Worm (Caenorhabditis elegans) whole organism, young adult: Measurements from ENCODE around the gene cdc-48.1.

Experiments used
- B0019.2 ChIP-seq: fragments of 200-800 bp; sonication (Bioruptor generic); conservative IDR thresholded peaks from 2 replicates; pipeline ENCODE4 v1.3.6; 2022; ENCODE audit warnings: missing genetic modification reagents, missing genetic modification characterization, missing compliant biosample characterization
- B0261.1 ChIP-seq: sonication (generic microtip); optimal IDR thresholded peaks from 2 replicates; lab custom pipeline; 2016; ENCODE audit warnings: mild to moderate bottlenecking, missing genetic modification characterization, moderate library complexity, missing compliant biosample characterization
- F10E7.11 ChIP-seq: sonication (generic microtip); optimal IDR thresholded peaks from 2 replicates; lab custom pipeline; 2017; ENCODE audit warnings: mild to moderate bottlenecking, missing genetic modification characterization, moderate library complexity, missing compliant biosample characterization
- F33H1.4 ChIP-seq: fragments of 200-800 bp; sonication (Bioruptor generic); IDR thresholded peaks from 2 replicates; pipeline ENCODE4 v1.3.6; 2022; ENCODE audit warnings: missing genetic modification reagents, missing genetic modification characterization, missing compliant biosample characterization
- F39B2.1 ChIP-seq: fragments of 200-800 bp; sonication (Bioruptor generic); IDR thresholded peaks from 2 replicates; pipeline ENCODE4 v1.3.6; 2022; ENCODE audit warnings: missing genetic modification reagents, missing genetic modification characterization, missing compliant biosample characterization
- F49E8.2 ChIP-seq: sonication (generic microtip); optimal IDR thresholded peaks from 3 replicates; lab custom pipeline; 2017; ENCODE audit warnings: missing genetic modification characterization, mild to moderate bottlenecking, missing compliant biosample characterization, antibody characterized with exemption, moderate library complexity; ENCODE audit not compliant: insufficient read depth
- F55B11.4 ChIP-seq: sonication (generic microtip); optimal IDR thresholded peaks from 2 replicates; lab custom pipeline; 2016; ENCODE audit warnings: missing compliant biosample characterization, missing genetic modification characterization, borderline replicate concordance; ENCODE audit not compliant: insufficient read depth
- Y67H2A.10 ChIP-seq: fragments of 200-800 bp; sonication (Bioruptor generic); conservative IDR thresholded peaks from 2 replicates; pipeline ENCODE4 v1.3.6; 2022; ENCODE audit warnings: missing genetic modification reagents, missing genetic modification characterization, missing compliant biosample characterization
- ama-1 ChIP-seq, 3 experiments: fragments of 150-350 bp in 1 of 3; sonication (generic microtip) in 2 of 3; optimal IDR thresholded peaks; 2 replicates each; lab custom pipeline; 2014 to 2018; ENCODE audit warnings: missing biosample characterization in 2 of 3, missing genetic modification characterization in 2 of 3, missing genetic modification reagents in 2 of 3
- aptf-2 ChIP-seq: fragments of 200-800 bp; sonication (Bioruptor generic); conservative IDR thresholded peaks from 2 replicates; pipeline ENCODE4 v1.3.6; 2022; ENCODE audit warnings: missing genetic modification reagents, missing genetic modification characterization, missing compliant biosample characterization
- aptf-3 ChIP-seq: fragments of 200-800 bp; sonication (Bioruptor generic); IDR thresholded peaks from 2 replicates; pipeline ENCODE4 v1.3.6; 2022; ENCODE audit warnings: missing genetic modification characterization, missing compliant biosample characterization
- attf-6 ChIP-seq: fragments of 200-800 bp; sonication (Bioruptor generic); IDR thresholded peaks from 2 replicates; pipeline ENCODE4 v1.3.6; 2022; ENCODE audit warnings: missing genetic modification reagents, missing genetic modification characterization, missing compliant biosample characterization
- cebp-2 ChIP-seq: fragments of 200-800 bp; sonication (Bioruptor generic); IDR thresholded peaks from 2 replicates; pipeline ENCODE4 v1.3.6; 2022; ENCODE audit warnings: missing genetic modification characterization, missing compliant biosample characterization
- ceh-100 ChIP-seq: fragments of 200-800 bp; sonication (Bioruptor generic); IDR thresholded peaks from 2 replicates; pipeline ENCODE4 v1.3.6; 2022; ENCODE audit warnings: missing genetic modification reagents, missing genetic modification characterization, missing compliant biosample characterization
- die-1 ChIP-seq: sonication (generic microtip); optimal IDR thresholded peaks from 2 replicates; lab custom pipeline; 2016; ENCODE audit warnings: missing genotype, mild to moderate bottlenecking, missing genetic modification characterization, missing compliant biosample characterization
- dox-1 ChIP-seq: fragments of 200-800 bp; sonication (Bioruptor generic); IDR thresholded peaks from 2 replicates; pipeline ENCODE4 v1.3.6; 2022; ENCODE audit warnings: missing genetic modification reagents, missing genetic modification characterization, missing compliant biosample characterization
- efl-1 ChIP-seq: fragments of 150-350 bp; optimal IDR thresholded peaks from 2 replicates; lab custom pipeline; 2014; ENCODE audit warnings: missing biosample characterization, missing genetic modification reagents, missing genetic modification characterization
- ekl-4 ChIP-seq: fragments of 200-800 bp; sonication (Bioruptor generic); IDR thresholded peaks from 2 replicates; pipeline ENCODE4 v1.3.6; 2022; ENCODE audit warnings: missing genetic modification reagents, missing genetic modification characterization, missing compliant biosample characterization
- gei-17 ChIP-seq: fragments of 200-800 bp; sonication (Bioruptor generic); optimal IDR thresholded peaks from 2 replicates; lab custom pipeline; 2018; ENCODE audit warnings: mild to moderate bottlenecking, missing genetic modification characterization, missing compliant biosample characterization
- hmg-20 ChIP-seq: fragments of 200-800 bp; sonication (Bioruptor generic); IDR thresholded peaks from 2 replicates; pipeline ENCODE4 v1.3.6; 2022; ENCODE audit warnings: missing genetic modification reagents, missing genetic modification characterization, missing compliant biosample characterization
- hrde-1 ChIP-seq: sonication (generic microtip); optimal IDR thresholded peaks from 2 replicates; lab custom pipeline; 2016; ENCODE audit warnings: missing genetic modification characterization, mild to moderate bottlenecking, missing compliant biosample characterization, moderate library complexity, missing genotype, missing genetic modification reagents, borderline replicate concordance
- lin-35 ChIP-seq, 3 experiments: fragments of 150-350 bp in 2 of 3; sonication (generic microtip) in 1 of 3; optimal IDR thresholded peaks; 2 replicates each; lab custom pipeline; 2014 to 2018; ENCODE audit warnings: missing biosample characterization in 3 of 3, missing genetic modification characterization in 3 of 3, missing genetic modification reagents in 3 of 3
- lin-40 ChIP-seq: sonication (generic microtip); optimal IDR thresholded peaks from 2 replicates; lab custom pipeline; 2016; ENCODE audit warnings: missing genetic modification characterization, mild to moderate bottlenecking, missing compliant biosample characterization, missing genotype, missing genetic modification reagents
- lir-1 ChIP-seq: fragments of 200-800 bp; sonication (Bioruptor generic); conservative IDR thresholded peaks from 2 replicates; pipeline ENCODE4 v1.3.6; 2022; ENCODE audit warnings: missing genetic modification reagents, missing genetic modification characterization, missing compliant biosample characterization
- lsy-27 ChIP-seq: sonication (generic microtip); optimal IDR thresholded peaks from 2 replicates; lab custom pipeline; 2017; ENCODE audit warnings: missing genetic modification characterization, mild to moderate bottlenecking, missing compliant biosample characterization, antibody characterized with exemption, missing genotype, borderline replicate concordance; ENCODE audit not compliant: insufficient read depth
- mel-28 ChIP-seq: sonication (generic microtip); optimal IDR thresholded peaks from 2 replicates; lab custom pipeline; 2016; ENCODE audit warnings: borderline replicate concordance, mild to moderate bottlenecking, missing genetic modification characterization, missing compliant biosample characterization
- mes-4 ChIP-seq: sonication (generic microtip); optimal IDR thresholded peaks from 2 replicates; lab custom pipeline; 2016; ENCODE audit warnings: missing genotype, missing genetic modification characterization, missing compliant biosample characterization
- nfya-1 ChIP-seq: sonication (generic microtip); optimal IDR thresholded peaks from 2 replicates; lab custom pipeline; 2017; ENCODE audit warnings: antibody characterized with exemption, missing compliant biosample characterization, missing genetic modification characterization, borderline replicate concordance; ENCODE audit not compliant: insufficient read depth
- nfya-2 ChIP-seq: fragments of 200-800 bp; sonication (Bioruptor generic); IDR thresholded peaks from 2 replicates; pipeline ENCODE4 v1.3.6; 2022; ENCODE audit warnings: missing genetic modification reagents, missing genetic modification characterization, missing compliant biosample characterization
- pbrm-1 ChIP-seq: fragments of 200-800 bp; sonication (Bioruptor generic); IDR thresholded peaks from 2 replicates; pipeline ENCODE4 v1.3.6; 2022; ENCODE audit warnings: missing genetic modification reagents, missing genetic modification characterization, missing compliant biosample characterization
- pha-4 ChIP-seq: fragments of 150-350 bp; sonication (generic microtip); optimal IDR thresholded peaks from 2 replicates; lab custom pipeline; 2014; ENCODE audit warnings: missing biosample characterization, missing genetic modification reagents, missing genetic modification characterization
- rcor-1 ChIP-seq: fragments of 200-800 bp; sonication (Bioruptor generic); IDR thresholded peaks from 2 replicates; pipeline ENCODE4 v1.3.6; 2022; ENCODE audit warnings: missing genetic modification reagents, missing genetic modification characterization, missing compliant biosample characterization
- sea-2 ChIP-seq: fragments of 200-800 bp; sonication (Bioruptor generic); IDR thresholded peaks from 2 replicates; pipeline ENCODE4 v1.3.6; 2022; ENCODE audit warnings: missing genetic modification characterization, missing compliant biosample characterization
- snpc-1.1 ChIP-seq: sonication (generic microtip); optimal IDR thresholded peaks from 2 replicates; lab custom pipeline; 2017; ENCODE audit warnings: missing genetic modification characterization, mild to moderate bottlenecking, missing compliant biosample characterization, antibody characterized with exemption, moderate library complexity, missing genotype, missing genetic modification reagents; ENCODE audit not compliant: insufficient read depth
- somi-1 ChIP-seq: fragments of 200-800 bp; sonication (Bioruptor generic); optimal IDR thresholded peaks from 2 replicates; lab custom pipeline; 2018; ENCODE audit warnings: mild to moderate bottlenecking, missing genetic modification characterization, missing compliant biosample characterization
- sptf-2 ChIP-seq: fragments of 200-800 bp; sonication (Bioruptor generic); optimal IDR thresholded peaks from 2 replicates; lab custom pipeline; 2018; ENCODE audit warnings: mild to moderate bottlenecking, missing genetic modification characterization, missing compliant biosample characterization
- tlf-1 ChIP-seq: fragments of 200-800 bp; sonication (Bioruptor generic); optimal IDR thresholded peaks from 2 replicates; lab custom pipeline; 2018; ENCODE audit warnings: mild to moderate bottlenecking, missing genetic modification characterization, missing compliant biosample characterization
- unc-130 ChIP-seq: sonication (generic microtip); optimal IDR thresholded peaks from 2 replicates; lab custom pipeline; 2016; ENCODE audit warnings: missing genetic modification reagents, missing genetic modification characterization, missing compliant biosample characterization
- ztf-28 ChIP-seq: fragments of 200-800 bp; sonication (Bioruptor generic); IDR thresholded peaks from 2 replicates; pipeline ENCODE4 v1.3.6; 2022; ENCODE audit warnings: missing genetic modification reagents, missing genetic modification characterization, missing compliant biosample characterization
- ztf-3 ChIP-seq: fragments of 200-800 bp; sonication (Bioruptor generic); optimal IDR thresholded peaks from 2 replicates; lab custom pipeline; 2018; ENCODE audit warnings: mild to moderate bottlenecking, missing genetic modification characterization, missing compliant biosample characterization

cdc-48.1 gene

ce11 chrII:10542654-10543456 lies 20.4 kb downstream of the cdc-48.1 start (continued):
- TF ChIP-seq die-1 (tag; lab: Kevin White, UChicago): no peak
- TF ChIP-seq pbrm-1 (GFP tag; lab: Robert Waterston, UW): peak; percentile 33; the same call in 1 of the 2 replicates
- TF ChIP-seq attf-6 (GFP tag; lab: Robert Waterston, UW): no peak
- TF ChIP-seq F39B2.1 (GFP tag; lab: Robert Waterston, UW): no peak
- peak; percentile 8; the same call in 1 of the 2 replicates for TF ChIP-seq rcor-1 (GFP tag; lab: Robert Waterston, UW)
- TF ChIP-seq tlf-1 (GFP tag; lab: Kevin White, UChicago): peak; percentile 31
- no peak for TF ChIP-seq nfya-1
- no peak for TF ChIP-seq lir-1 (GFP tag; lab: Robert Waterston, UW)
- TF ChIP-seq F33H1.4 (GFP tag; lab: Robert Waterston, UW): no peak; the same call in 1 of the 2 replicates
- TF ChIP-seq sea-2 (GFP tag; lab: Robert Waterston, UW): peak; percentile 72; the same call in 1 of the 2 replicates
- no peak for TF ChIP-seq F49E8.2 (tag; lab: Kevin White, UChicago)
- TF ChIP-seq lsy-27 (tag; lab: Kevin White, UChicago): no peak
- TF ChIP-seq ama-1 (optimal IDR thresholded peaks at IDR 0.05; lab: Kevin White, UChicago): peak; percentile 93
- TF ChIP-seq ama-1 (GFP tag; optimal IDR thresholded peaks at IDR 0.05; lab: Kevin White, UChicago): no peak
- peak; percentile 36 for TF ChIP-seq F10E7.11 (tag; lab: Kevin White, UChicago)
- TF ChIP-seq pha-4 (tag; lab: Kevin White, UChicago): no peak
- peak; percentile 29 for TF ChIP-seq gei-17
- TF ChIP-seq B0019.2: no peak
- no peak for TF ChIP-seq hmg-20 (GFP tag; lab: Robert Waterston, UW)
- no peak for TF ChIP-seq unc-130 (GFP tag; lab: Kevin White, UChicago)
- TF ChIP-seq lin-35 (GFP tag; optimal IDR thresholded peaks at IDR 0.05; lab: Kevin White, UChicago): peak in 2 of 3 experiments; percentile 10 to 11
- TF ChIP-seq cebp-2 (GFP tag; lab: Robert Waterston, UW): no peak
- TF ChIP-seq nfya-2 (GFP tag; lab: Robert Waterston, UW): no peak
- TF ChIP-seq lin-40 (tag; lab: Kevin White, UChicago): no peak
- TF ChIP-seq somi-1 (GFP tag; lab: Kevin White, UChicago): peak; percentile 32
- TF ChIP-seq efl-1 (GFP tag; lab: Kevin White, UChicago): no peak
- TF ChIP-seq sptf-2 (GFP tag; lab: Kevin White, UChicago): no peak
- TF ChIP-seq hrde-1 (tag; lab: Kevin White, UChicago): no peak
- no peak for TF ChIP-seq B0261.1 (tag; lab: Kevin White, UChicago)
- no peak for TF ChIP-seq F55B11.4 (tag; lab: Kevin White, UChicago)
- TF ChIP-seq mes-4 (tag; lab: Kevin White, UChicago): no peak
- TF ChIP-seq mel-28 (tag; lab: Kevin White, UChicago): peak; percentile 63
- TF ChIP-seq Y67H2A.10 (GFP tag; lab: Robert Waterston, UW): peak; percentile 6
- peak; percentile 48 for TF ChIP-seq ekl-4 (GFP tag; lab: Robert Waterston, UW)
- peak; percentile 13; the same call in 1 of the 2 replicates for TF ChIP-seq dox-1 (GFP tag; lab: Robert Waterston, UW)
- TF ChIP-seq ztf-3 (GFP tag; lab: Kevin White, UChicago): no peak
- no peak for TF ChIP-seq snpc-1.1 (tag; lab: Kevin White, UChicago)
- no peak for TF ChIP-seq aptf-3 (GFP tag; lab: Robert Waterston, UW)
- TF ChIP-seq aptf-2: 0 out of 2 replicates have a peak, but pooled peaks have one; percentile 49
- peak; percentile 58; the same call in 1 of the 2 replicates for TF ChIP-seq ztf-28
- no peak for TF ChIP-seq ceh-100
- TF ChIP-seq, all 124 proteins: peak for 43
